Worm (Caenorhabditis elegans) whole organism, L3 larva: ENCODE measurements around the gene pxn-1.

Experiments
- R02D3.7 ChIP-seq: fragments of 150-350 bp; optimal IDR thresholded peaks from 2 replicates; lab custom pipeline; 2014; ENCODE audit warnings: missing biosample characterization, missing genetic modification characterization
- ZK546.5 ChIP-seq: sonication (generic microtip); optimal IDR thresholded peaks from 2 replicates; lab custom pipeline; 2017; ENCODE audit warnings: missing biosample characterization, missing genetic modification characterization
- aly-2 ChIP-seq: fragments of 150-350 bp; optimal IDR thresholded peaks from 2 replicates; lab custom pipeline; 2014; ENCODE audit warnings: missing biosample characterization, missing genetic modification characterization
- ceh-16 ChIP-seq: sonication (generic microtip); optimal IDR thresholded peaks from 2 replicates; lab custom pipeline; 2017; ENCODE audit warnings: missing biosample characterization, missing genetic modification characterization
- ceh-28 ChIP-seq: fragments of 150-350 bp; optimal IDR thresholded peaks from 2 replicates; lab custom pipeline; 2014; ENCODE audit warnings: missing biosample characterization, missing genetic modification reagents, missing genetic modification characterization
- ceh-9 ChIP-seq: sonication (generic microtip); optimal IDR thresholded peaks from 2 replicates; lab custom pipeline; 2018; ENCODE audit warnings: missing biosample characterization, missing genetic modification characterization
- egl-27 ChIP-seq: sonication (generic microtip); optimal IDR thresholded peaks from 4 replicates; lab custom pipeline; 2017; ENCODE audit warnings: missing biosample characterization, missing genetic modification reagents, missing genetic modification characterization
- egl-5 ChIP-seq: fragments of 150-350 bp; optimal IDR thresholded peaks from 2 replicates; lab custom pipeline; 2017; ENCODE audit warnings: missing biosample characterization, missing genetic modification reagents, missing genetic modification characterization, inconsistent platforms
- elt-1 ChIP-seq: fragments of 150-350 bp; optimal IDR thresholded peaks from 2 replicates; lab custom pipeline; 2014; ENCODE audit warnings: missing biosample characterization, missing genetic modification characterization
- elt-2 ChIP-seq: sonication (generic microtip); optimal IDR thresholded peaks from 2 replicates; lab custom pipeline; 2016; ENCODE audit warnings: missing genetic modification reagents, mild to moderate bottlenecking, missing genetic modification characterization, missing compliant biosample characterization
- elt-3 ChIP-seq, 3 experiments: fragments of 150-350 bp in 1 of 3; sonication (generic microtip) in 2 of 3; optimal IDR thresholded peaks; 2 replicates in 2 of 3; 4 replicates in 1 of 3; lab custom pipeline; 2014 to 2017; ENCODE audit warnings: missing biosample characterization in 3 of 3, missing genetic modification characterization in 3 of 3
- eor-1 ChIP-seq, 2 experiments: fragments of 150-350 bp; optimal IDR thresholded peaks; 2 replicates each; lab custom pipeline; 2014 to 2018; ENCODE audit warnings: missing biosample characterization in 2 of 2, missing genetic modification characterization in 2 of 2
- fkh-10 ChIP-seq: sonication (generic microtip); optimal IDR thresholded peaks from 2 replicates; lab custom pipeline; 2017; ENCODE audit warnings: missing biosample characterization, missing genetic modification reagents, missing genetic modification characterization
- fkh-2 ChIP-seq: fragments of 150-350 bp; optimal IDR thresholded peaks from 2 replicates; lab custom pipeline; 2014; ENCODE audit warnings: missing biosample characterization, missing genetic modification reagents, missing genetic modification characterization
- hmg-11 ChIP-seq: sonication (generic microtip); optimal IDR thresholded peaks from 2 replicates; lab custom pipeline; 2016; ENCODE audit warnings: missing genetic modification characterization, missing compliant biosample characterization
- jun-1 ChIP-seq: fragments of 150-350 bp; optimal IDR thresholded peaks from 2 replicates; lab custom pipeline; 2014; ENCODE audit warnings: missing biosample characterization, missing genetic modification reagents, missing genetic modification characterization
- lin-15B ChIP-seq: fragments of 150-350 bp; optimal IDR thresholded peaks from 2 replicates; lab custom pipeline; 2014; ENCODE audit warnings: missing biosample characterization, missing genetic modification characterization
- lin-39 ChIP-seq: fragments of 150-350 bp; optimal IDR thresholded peaks from 2 replicates; lab custom pipeline; 2018; ENCODE audit warnings: missing biosample characterization, missing genetic modification reagents, missing genetic modification characterization
- lsy-12 ChIP-seq: sonication (generic microtip); optimal IDR thresholded peaks from 2 replicates; lab custom pipeline; 2016; ENCODE audit warnings: mild to moderate bottlenecking, missing genetic modification characterization, missing compliant biosample characterization
- mdl-1 ChIP-seq: fragments of 150-350 bp; optimal IDR thresholded peaks from 2 replicates; lab custom pipeline; 2014; ENCODE audit warnings: missing biosample characterization, missing genetic modification characterization
- mml-1 ChIP-seq: fragments of 150-350 bp; sonication (generic microtip); optimal IDR thresholded peaks from 3 replicates; lab custom pipeline; 2014; ENCODE audit warnings: missing biosample characterization, missing genetic modification characterization
- nfya-1 ChIP-seq: sonication (generic microtip); optimal IDR thresholded peaks from 2 replicates; lab custom pipeline; 2017; ENCODE audit warnings: missing genetic modification characterization, mild to moderate bottlenecking, missing compliant biosample characterization, antibody characterized with exemption, moderate library complexity; ENCODE audit not compliant: insufficient read depth
- nhr-11 ChIP-seq: fragments of 150-350 bp; optimal IDR thresholded peaks from 2 replicates; lab custom pipeline; 2014; ENCODE audit warnings: missing biosample characterization, missing genetic modification characterization
- nhr-23 ChIP-seq: fragments of 150-350 bp; optimal IDR thresholded peaks from 2 replicates; lab custom pipeline; 2014; ENCODE audit warnings: missing biosample characterization, missing genetic modification reagents, missing genetic modification characterization
- nhr-237 ChIP-seq: fragments of 150-350 bp; optimal IDR thresholded peaks from 2 replicates; lab custom pipeline; 2014; ENCODE audit warnings: missing biosample characterization, missing genetic modification characterization
- nhr-25 ChIP-seq: sonication (generic microtip); optimal IDR thresholded peaks from 2 replicates; lab custom pipeline; 2017; ENCODE audit warnings: missing biosample characterization, missing genetic modification characterization
- nhr-28 ChIP-seq: fragments of 150-350 bp; optimal IDR thresholded peaks from 2 replicates; lab custom pipeline; 2014; ENCODE audit warnings: missing biosample characterization, missing genetic modification characterization
- nhr-43 ChIP-seq: sonication (generic microtip); optimal IDR thresholded peaks from 2 replicates; lab custom pipeline; 2016; ENCODE audit warnings: mild to moderate bottlenecking, missing genetic modification characterization, missing compliant biosample characterization; ENCODE audit not compliant: poor library complexity, severe bottlenecking
- nhr-67 ChIP-seq: fragments of 150-350 bp; optimal IDR thresholded peaks from 2 replicates; lab custom pipeline; 2014; ENCODE audit warnings: missing biosample characterization, missing genetic modification characterization
- nhr-76 ChIP-seq: fragments of 150-350 bp; sonication (generic microtip); optimal IDR thresholded peaks from 5 replicates; lab custom pipeline; 2014; ENCODE audit warnings: missing biosample characterization, missing genetic modification characterization
- nhr-77 ChIP-seq: fragments of 150-350 bp; optimal IDR thresholded peaks from 2 replicates; lab custom pipeline; 2014; ENCODE audit warnings: missing biosample characterization, missing genetic modification characterization
- pha-4 ChIP-seq: fragments of 150-350 bp; optimal IDR thresholded peaks from 2 replicates; lab custom pipeline; 2014; ENCODE audit warnings: missing biosample characterization, missing genetic modification reagents, missing genetic modification characterization
- pqm-1 ChIP-seq: fragments of 150-350 bp; optimal IDR thresholded peaks from 2 replicates; lab custom pipeline; 2017; ENCODE audit warnings: missing biosample characterization, missing genetic modification characterization, inconsistent platforms
- sea-2 ChIP-seq: fragments of 150-350 bp; sonication (generic microtip); optimal IDR thresholded peaks from 4 replicates; lab custom pipeline; 2014; ENCODE audit warnings: missing biosample characterization, missing genetic modification reagents, missing genetic modification characterization
- skn-1 ChIP-seq: fragments of 150-350 bp; optimal IDR thresholded peaks from 2 replicates; lab custom pipeline; 2014; ENCODE audit warnings: missing biosample characterization, missing genetic modification characterization
- snpc-4 ChIP-seq: fragments of 150-350 bp; optimal IDR thresholded peaks from 2 replicates; lab custom pipeline; 2014; ENCODE audit warnings: missing biosample characterization, missing genetic modification characterization
- tbx-2 ChIP-seq: sonication (generic microtip); optimal IDR thresholded peaks from 2 replicates; lab custom pipeline; 2016; ENCODE audit warnings: mild to moderate bottlenecking, missing genetic modification characterization, missing compliant biosample characterization
- unc-39 ChIP-seq: sonication (generic microtip); optimal IDR thresholded peaks from 4 replicates; lab custom pipeline; 2017; ENCODE audit warnings: missing biosample characterization, missing genetic modification characterization
- unc-62 ChIP-seq: fragments of 150-350 bp; sonication (generic microtip); optimal IDR thresholded peaks from 4 replicates; lab custom pipeline; 2014; ENCODE audit warnings: missing biosample characterization, missing genetic modification reagents, missing genetic modification characterization

The pxn-1 gene

ce11 chrV:8465386-8465785 is 29.3 kb upstream of the pxn-1 start, which contains the start of gene mrps-2:
Gene mrps-2, plus strand, starts transcription at chrV:8465686.
- TF ChIP-seq elt-2 (no peak), nhr-43 (no peak), egl-5 (no peak), snpc-4 (tag; lab: Kevin White, UChicago) (no peak)

DNA sequence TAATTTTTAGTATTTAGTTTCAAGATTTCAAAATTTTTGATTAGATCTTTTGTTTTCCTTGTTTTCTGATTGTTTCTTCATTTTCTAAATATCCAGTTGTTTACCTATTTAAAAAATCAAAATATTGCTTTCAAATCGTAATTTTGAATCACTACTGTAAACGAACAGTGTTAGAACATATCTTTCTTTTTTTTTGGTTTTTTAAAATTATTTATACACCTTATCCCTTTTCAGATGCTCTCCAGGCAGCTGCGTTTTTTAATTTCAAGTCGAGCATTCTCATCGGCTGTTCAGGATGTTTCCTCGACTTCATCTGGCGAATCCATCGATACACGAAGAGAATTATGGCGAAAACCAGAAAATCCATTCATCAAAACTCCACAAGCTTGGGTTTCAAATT is 27.7 kb upstream of the pxn-1 start, which contains the start of gene mrpl-4:
mrpl-4 (plus strand) TSS at position 235 of the 400 bp plus-strand sequence.
- TF ChIP-seq pha-4 (tag; lab: Kevin White, UChicago) (no peak), elt-2 (no peak), nhr-11 (tag; lab: Kevin White, UChicago) (no peak), lsy-12 (tag; lab: Kevin White, UChicago) (no peak), sea-2 (GFP tag; lab: Kevin White, UChicago) (no peak), ceh-16 (tag; lab: Kevin White, UChicago) (no peak), nhr-43 (no peak), pqm-1 (tag; lab: Kevin White, UChicago) (no peak), nhr-77 (tag; lab: Kevin White, UChicago) (no peak), lin-39 (no peak), ceh-9 (no peak), elt-3 (tag; optimal IDR thresholded peaks at IDR 0.05; lab: Kevin White, UChicago) (no peak), mdl-1 (no peak), nhr-76 (tag; lab: Kevin White, UChicago) (no peak), snpc-4 (tag; lab: Kevin White, UChicago) (no peak), tbx-2 (no peak), ZK546.5 (no peak), hmg-11 (tag; lab: Kevin White, UChicago) (no peak), unc-39 (tag; lab: Kevin White, UChicago) (no peak)

DNA sequence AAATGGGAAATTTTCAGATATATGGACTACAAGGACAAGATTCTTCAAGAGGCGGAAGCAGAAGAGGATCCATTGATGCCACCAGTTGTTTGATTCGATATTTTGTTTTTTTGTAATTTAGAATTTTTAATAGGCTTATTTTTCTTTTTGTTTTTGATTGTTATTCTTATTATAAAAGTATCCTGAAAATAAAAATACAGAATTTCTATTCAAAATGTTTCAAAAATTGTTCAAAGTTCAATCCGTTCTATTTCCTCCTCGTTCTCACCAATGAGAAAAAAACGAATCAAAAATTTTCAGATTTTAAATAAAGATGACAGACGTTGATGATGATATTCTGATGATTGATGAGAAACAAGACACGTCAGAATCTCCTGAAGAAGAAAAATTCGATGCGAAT is 25.9 kb upstream of the pxn-1 start, which contains the start of gene phf-30:
phf-30 (plus strand) TSS at position 301 of the 400 bp plus-strand sequence.
- TF ChIP-seq nfya-1 (tag; lab: Kevin White, UChicago) (no peak), sea-2 (GFP tag; lab: Kevin White, UChicago) (no peak), ZK546.5 (no peak), aly-2 (tag; lab: Kevin White, UChicago) (no peak), snpc-4 (tag; lab: Kevin White, UChicago) (no peak), ceh-28 (tag; lab: Kevin White, UChicago) (no peak), mml-1 (tag; lab: Kevin White, UChicago) (no peak), fkh-2 (tag; lab: Kevin White, UChicago) (no peak), lsy-12 (tag; lab: Kevin White, UChicago) (no peak), lin-15B (tag; lab: Kevin White, UChicago) (no peak)

DNA sequence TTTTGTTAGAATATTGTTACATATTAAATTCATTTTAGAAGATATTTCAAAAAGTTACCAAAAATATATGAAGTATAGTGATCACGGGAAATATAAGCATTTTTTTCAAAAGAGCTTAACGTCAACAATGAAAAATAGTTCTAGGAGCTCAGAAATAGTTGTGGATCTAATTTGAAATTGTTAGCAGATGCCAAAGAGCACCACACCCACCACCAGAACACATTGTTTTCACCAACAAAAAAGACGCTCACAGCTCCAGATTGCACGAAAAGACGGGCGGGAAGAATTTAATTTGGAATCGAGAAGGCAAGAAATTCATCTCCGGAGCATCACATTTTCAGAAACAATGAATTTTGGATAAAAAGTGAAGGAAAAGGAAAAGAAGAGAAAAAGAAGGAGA is 23.8 kb upstream of the pxn-1 start, which contains the start of gene gplb-1:
gplb-1 (minus strand) TSS at position 337 of the 400 bp plus-strand sequence.
- TF ChIP-seq elt-3 (tag; optimal IDR thresholded peaks at IDR 0.05; lab: Kevin White, UChicago): no peak
- TF ChIP-seq egl-27 (tag; lab: Kevin White, UChicago): no peak
- no peak for TF ChIP-seq nhr-76 (tag; lab: Kevin White, UChicago)
- TF ChIP-seq nhr-11 (tag; lab: Kevin White, UChicago): no peak
- no peak for TF ChIP-seq lin-39
- no peak for TF ChIP-seq nfya-1 (tag; lab: Kevin White, UChicago)
- TF ChIP-seq fkh-10 (GFP tag; lab: Kevin White, UChicago): no peak
- TF ChIP-seq pqm-1 (tag; lab: Kevin White, UChicago): no peak

- TF ChIP-seq nhr-11 (tag; lab: Kevin White, UChicago) (no peak), eor-1 (tag; optimal IDR thresholded peaks at IDR 0.05; lab: Kevin White, UChicago) (no peak), nhr-23 (tag; lab: Kevin White, UChicago) (no peak), egl-5 (no peak), aly-2 (tag; lab: Kevin White, UChicago) (no peak), lsy-12 (tag; lab: Kevin White, UChicago) (no peak), lin-39 (no peak), lin-15B (tag; lab: Kevin White, UChicago) (no peak), ceh-28 (tag; lab: Kevin White, UChicago) (no peak), ceh-9 (no peak)
- TF ChIP-seq, all 47 proteins: peak for 0
Observed at ce11 chrV:8481274-8481673, 13.4 kb upstream of the pxn-1 start.

DNA sequence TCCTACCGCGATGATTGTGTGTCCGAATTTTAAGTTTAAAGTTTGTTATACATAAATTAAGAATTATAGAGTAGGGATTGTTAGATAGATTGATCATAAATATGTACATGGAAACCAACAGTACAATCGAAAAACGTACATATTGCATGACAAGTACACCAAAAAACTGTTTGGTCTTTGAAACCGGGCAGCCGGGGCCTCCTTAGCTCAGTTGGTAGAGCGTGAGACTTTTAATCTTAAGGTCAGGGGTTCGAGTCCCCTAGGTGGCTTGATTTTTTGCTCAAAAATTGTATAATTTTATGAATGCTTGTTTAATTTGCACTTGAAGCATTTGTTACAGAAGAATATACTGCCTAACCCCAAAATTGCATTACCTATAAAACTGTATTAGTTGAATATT is 417 bp downstream of the pxn-1 start:
- TF ChIP-seq jun-1 (tag; lab: Kevin White, UChicago) (no peak), eor-1 (tag; optimal IDR thresholded peaks at IDR 0.05; lab: Kevin White, UChicago) (no peak), unc-39 (tag; lab: Kevin White, UChicago) (no peak), mml-1 (tag; lab: Kevin White, UChicago) (no peak), nhr-76 (tag; lab: Kevin White, UChicago) (no peak), nhr-67 (tag; lab: Kevin White, UChicago) (no peak), skn-1 (tag; lab: Kevin White, UChicago) (no peak), unc-62 (GFP tag; lab: Kevin White, UChicago) (no peak), elt-2 (no peak), nhr-237 (tag; lab: Kevin White, UChicago) (no peak), nhr-28 (no peak), nhr-77 (tag; lab: Kevin White, UChicago) (no peak), R02D3.7 (tag; lab: Kevin White, UChicago) (no peak), ceh-9 (no peak), nhr-25 (tag; lab: Kevin White, UChicago) (no peak), elt-1 (tag; lab: Kevin White, UChicago) (no peak), ceh-16 (tag; lab: Kevin White, UChicago) (no peak)
